Fruit fly (Drosophila melanogaster): ENCODE results near the gene sog.

DNA sequence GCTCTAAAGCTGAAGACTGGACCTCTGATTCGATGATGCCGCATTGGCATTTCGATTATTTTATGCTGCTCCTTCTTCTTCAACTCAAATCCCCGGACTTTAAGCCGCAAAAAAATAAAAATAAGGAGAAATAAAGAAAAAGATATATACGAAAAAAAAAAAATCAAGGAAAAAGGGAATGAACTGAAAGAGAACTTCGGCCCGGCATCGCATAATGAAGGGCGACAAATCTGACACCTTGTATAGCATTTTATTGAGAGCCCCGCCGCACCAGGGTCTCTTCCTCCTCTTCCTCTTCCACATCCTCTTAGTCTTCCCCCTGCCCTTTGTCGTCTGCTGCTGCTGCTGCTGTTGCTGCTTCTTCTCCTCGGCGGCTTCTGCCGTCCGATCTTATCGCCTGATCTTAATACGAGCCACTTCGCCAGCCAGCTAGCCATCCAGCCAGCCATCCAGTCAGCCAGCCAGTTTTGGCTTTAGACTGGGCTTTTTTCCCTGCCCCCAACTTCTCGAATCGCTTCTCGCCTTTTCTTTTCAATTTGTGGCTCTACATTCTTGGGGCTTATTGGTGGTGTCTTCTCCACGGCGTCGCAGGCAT is 24.4 kb downstream of the sog start:
- TF ChIP-seq Atf6 (GFP tag; IDR thresholded peaks at IDR 0.05) (no peak), BtbVII (GFP tag; optimal IDR thresholded peaks at IDR 0.05) (no peak), CG9215 (GFP tag; IDR thresholded peaks at IDR 0.05) (no peak), Usf (GFP tag; optimal IDR thresholded peaks at IDR 0.05) (no peak), lbe (GFP tag; optimal IDR thresholded peaks at IDR 0.05) (no peak), dysf (GFP tag; IDR thresholded peaks at IDR 0.05) (no peak), caup (GFP tag; optimal IDR thresholded peaks at IDR 0.05; ENCODE audit: severe bottlenecking) (no peak)
